Worm (Caenorhabditis elegans) whole organism, L2 larva: ENCODE measurements around the gene clec-24.

ENCODE experiments used
- ZK546.5 ChIP-seq: sonication (generic microtip); optimal IDR thresholded peaks from 2 replicates; lab custom pipeline; 2017; ENCODE audit warnings: missing biosample characterization, missing genetic modification characterization
- crh-2 ChIP-seq: sonication (generic microtip); optimal IDR thresholded peaks from 2 replicates; lab custom pipeline; 2017; ENCODE audit warnings: missing biosample characterization, missing genetic modification characterization
- zag-1 ChIP-seq: fragments of 150-350 bp; optimal IDR thresholded peaks from 2 replicates; lab custom pipeline; 2014; ENCODE audit warnings: missing biosample characterization, missing genetic modification characterization

DNA sequence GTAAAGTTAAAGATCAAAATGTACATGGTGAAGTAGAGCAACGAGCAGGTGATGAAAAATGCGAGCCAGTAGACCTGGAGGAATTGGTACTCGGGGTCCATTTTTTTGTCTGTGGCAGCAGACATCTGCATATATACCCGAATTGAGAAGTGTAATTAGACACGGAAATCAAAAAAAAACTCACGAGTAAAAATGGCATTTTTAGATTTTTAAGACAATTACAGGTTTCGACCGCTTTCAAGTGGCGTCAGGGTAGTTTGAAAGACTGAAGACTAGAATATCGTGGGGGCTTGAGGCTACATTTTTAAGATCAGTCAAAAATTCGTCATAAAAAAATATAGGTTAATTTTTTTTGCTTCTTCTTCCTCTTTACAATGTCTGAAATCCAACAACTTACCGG is 40.9 kb downstream of the clec-24 start, which contains the start of gene srd-68:
- no peak for TF ChIP-seq zag-1 (tag; lab: Kevin White, UChicago)
- TF ChIP-seq crh-2 (tag; lab: Kevin White, UChicago) = no peak
- TF ChIP-seq ZK546.5 (tag; lab: Kevin White, UChicago) = no peak
